Worm (Caenorhabditis elegans) whole organism, young adult: ENCODE results near the gene sfa-1.
"Not testable (repeated sequence)": the region's sequence is repeated elsewhere in the genome, so short reads cannot be mapped to it uniquely, and the experiment has no call there.

Experiments
- K11D2.4 ChIP-seq: fragments of 200-800 bp; sonication (Bioruptor generic); IDR thresholded peaks from 2 replicates; pipeline ENCODE4 v1.3.6; 2022; ENCODE audit warnings: missing genetic modification reagents, missing genetic modification characterization, missing compliant biosample characterization
- T26A5.8 ChIP-seq: sonication (generic microtip); optimal IDR thresholded peaks from 2 replicates; lab custom pipeline; 2016; ENCODE audit warnings: missing genetic modification characterization, missing compliant biosample characterization
- attf-5 ChIP-seq: fragments of 200-800 bp; sonication (Bioruptor generic); optimal IDR thresholded peaks from 2 replicates; lab custom pipeline; 2018; ENCODE audit warnings: mild to moderate bottlenecking, missing genetic modification characterization, missing compliant biosample characterization
- attf-6 ChIP-seq: fragments of 200-800 bp; sonication (Bioruptor generic); IDR thresholded peaks from 2 replicates; pipeline ENCODE4 v1.3.6; 2022; ENCODE audit warnings: missing genetic modification reagents, missing genetic modification characterization, missing compliant biosample characterization
- ccch-3 ChIP-seq: fragments of 200-800 bp; sonication (Bioruptor generic); optimal IDR thresholded peaks from 2 replicates; lab custom pipeline; 2018; ENCODE audit warnings: mild to moderate bottlenecking, missing genetic modification characterization, missing compliant biosample characterization
- ceh-58 ChIP-seq: fragments of 200-800 bp; sonication (Bioruptor generic); IDR thresholded peaks from 2 replicates; pipeline ENCODE4 v1.3.6; 2022; ENCODE audit warnings: missing genetic modification characterization, missing compliant biosample characterization
- egl-18 ChIP-seq: fragments of 200-800 bp; sonication (Bioruptor generic); IDR thresholded peaks from 2 replicates; pipeline ENCODE4 v1.3.6; 2022; ENCODE audit warnings: missing genetic modification reagents, missing genetic modification characterization, missing compliant biosample characterization
- gei-17 ChIP-seq: fragments of 200-800 bp; sonication (Bioruptor generic); optimal IDR thresholded peaks from 2 replicates; lab custom pipeline; 2018; ENCODE audit warnings: mild to moderate bottlenecking, missing genetic modification characterization, missing compliant biosample characterization
- let-526 ChIP-seq: fragments of 200-800 bp; sonication (Bioruptor generic); IDR thresholded peaks from 2 replicates; pipeline ENCODE4 v1.3.6; 2022; ENCODE audit warnings: missing genetic modification reagents, missing genetic modification characterization, missing compliant biosample characterization
- lin-54 ChIP-seq: fragments of 200-800 bp; sonication (Bioruptor generic); optimal IDR thresholded peaks from 2 replicates; lab custom pipeline; 2018; ENCODE audit warnings: mild to moderate bottlenecking, missing genetic modification characterization, missing compliant biosample characterization
- nhr-120 ChIP-seq: fragments of 200-800 bp; sonication (Bioruptor generic); IDR thresholded peaks from 2 replicates; pipeline ENCODE4 v1.3.6; 2022; ENCODE audit warnings: missing genetic modification characterization, missing compliant biosample characterization
- pbrm-1 ChIP-seq: fragments of 200-800 bp; sonication (Bioruptor generic); IDR thresholded peaks from 2 replicates; pipeline ENCODE4 v1.3.6; 2022; ENCODE audit warnings: missing genetic modification reagents, missing genetic modification characterization, missing compliant biosample characterization
- snpc-4 ChIP-seq, 5 experiments: fragments of 150-350 bp in 1 of 5; sonication (generic microtip) in 4 of 5; optimal IDR thresholded peaks; 2 replicates each; lab custom pipeline; 2014 to 2018; ENCODE audit warnings: missing genetic modification characterization in 5 of 5, missing biosample characterization in 3 of 5, antibody characterized with exemption in 2 of 5, mild to moderate bottlenecking in 2 of 5, missing compliant biosample characterization in 2 of 5, missing genotype in 2 of 5, moderate library complexity in 2 of 5, missing genetic modification reagents in 1 of 5
- tbx-9 ChIP-seq: sonication (generic microtip); optimal IDR thresholded peaks from 2 replicates; lab custom pipeline; 2016; ENCODE audit warnings: borderline replicate concordance, missing genetic modification characterization, inconsistent platforms, missing compliant biosample characterization
- tlf-1 ChIP-seq: fragments of 200-800 bp; sonication (Bioruptor generic); optimal IDR thresholded peaks from 2 replicates; lab custom pipeline; 2018; ENCODE audit warnings: mild to moderate bottlenecking, missing genetic modification characterization, missing compliant biosample characterization
- zim-3 ChIP-seq: sonication (generic microtip); optimal IDR thresholded peaks from 2 replicates; lab custom pipeline; 2017; ENCODE audit warnings: mild to moderate bottlenecking, missing genetic modification characterization, moderate library complexity, missing compliant biosample characterization

sfa-1 gene

ce11 chrIV:17064937-17065336 is 45.8 kb downstream of the sfa-1 start, which contains the start of gene Y116A8C.465:
Gene Y116A8C.465, plus strand, starts transcription at chrIV:17065237.
- not testable (repeated sequence) for TF ChIP-seq ccch-3 (GFP tag; lab: Kevin White, UChicago); K11D2.4 (GFP tag; lab: Robert Waterston, UW); nhr-120 (GFP tag; lab: Robert Waterston, UW)

ce11 chrIV:17063700-17064099 is 47.1 kb downstream of the sfa-1 start, which contains the start of gene Y116A8C.467:
Gene Y116A8C.467, minus strand, starts transcription at chrIV:17063800.
- not testable (repeated sequence) for TF ChIP-seq T26A5.8, tbx-9, zim-3 (tag; lab: Kevin White, UChicago)

ce11 chrIV:17058489-17059121 is 52.2 kb downstream of the sfa-1 start:
- TF ChIP-seq snpc-4 (GFP tag; optimal IDR thresholded peaks at IDR 0.05; lab: Kevin White, UChicago) (peak; percentile 37), snpc-4 (tag; optimal IDR thresholded peaks at IDR 0.05; lab: Kevin White, UChicago) (peak in 3 of 4 experiments; percentile 68 to 95 (median 85)), pbrm-1 (GFP tag; lab: Robert Waterston, UW) (peak; percentile 58; the same call in 1 of the 2 replicates), attf-6 (GFP tag; lab: Robert Waterston, UW) (peak; percentile 91)

ce11 chrIV:17058036-17058435 is 52.7 kb downstream of the sfa-1 start, which contains the start of gene Y116A8C.44:
Gene Y116A8C.44, minus strand, starts transcription at chrIV:17058136.
- TF ChIP-seq tlf-1 (GFP tag; lab: Kevin White, UChicago), result no peak
- TF ChIP-seq ceh-58 (GFP tag; lab: Robert Waterston, UW), result no peak
- no peak for TF ChIP-seq gei-17 (GFP tag; lab: Kevin White, UChicago)
- no peak for TF ChIP-seq egl-18 (GFP tag; lab: Robert Waterston, UW)
- TF ChIP-seq zim-3 (tag; lab: Kevin White, UChicago), result no peak
- TF ChIP-seq let-526, result no peak
- no peak for TF ChIP-seq attf-5 (GFP tag; lab: Kevin White, UChicago)
- no peak for TF ChIP-seq lin-54 (GFP tag; lab: Kevin White, UChicago)
- no peak for TF ChIP-seq pbrm-1 (GFP tag; lab: Robert Waterston, UW)
